Fruit fly (Drosophila melanogaster) whole organism, embryonic: ENCODE data around the gene CG7071.

Experiments used
- Awh ChIP-seq: fragments of 200-800 bp; sonication (Bioruptor generic); IDR thresholded peaks from 2 replicates; pipeline ENCODE4, ENCODE4 v1.3.6; 2022; ENCODE audit warnings: missing biosample characterization, missing genetic modification characterization
- Bdp1 ChIP-seq: fragments of 200-800 bp; sonication (Bioruptor generic); optimal IDR thresholded peaks from 3 replicates; lab custom pipeline; 2016; ENCODE audit warnings: missing biosample characterization, missing genetic modification characterization
- Bgb ChIP-seq: fragments of 200-800 bp; sonication (Bioruptor generic); IDR thresholded peaks from 2 replicates; pipeline ENCODE4 v1.3.6; 2022; ENCODE audit warnings: missing biosample characterization, missing genetic modification characterization; ENCODE audit not compliant: partially characterized antibody
- C15 ChIP-seq: fragments of 200-800 bp; sonication (Bioruptor generic); IDR thresholded peaks from 3 replicates; pipeline ENCODE4 v1.3.6; 2022; ENCODE audit warnings: missing biosample characterization, missing genetic modification characterization
- CG10147 ChIP-seq: fragments of 200-800 bp; sonication (Bioruptor generic); optimal IDR thresholded peaks from 2 replicates; lab custom pipeline; 2019; ENCODE audit warnings: missing biosample characterization, mild to moderate bottlenecking, missing genetic modification characterization, moderate library complexity
- CG10431 ChIP-seq: fragments of 200-800 bp; sonication (Bioruptor generic); optimal IDR thresholded peaks from 3 replicates; lab custom pipeline; 2018; ENCODE audit warnings: missing biosample characterization, mild to moderate bottlenecking, missing genetic modification characterization
- CG10462 ChIP-seq: fragments of 200-800 bp; sonication (Bioruptor generic); optimal IDR thresholded peaks from 2 replicates; lab custom pipeline; 2016; ENCODE audit warnings: missing biosample characterization, missing genetic modification characterization
- CG12104 ChIP-seq: fragments of 200-800 bp; sonication (Bioruptor generic); optimal IDR thresholded peaks from 3 replicates; lab custom pipeline; 2016; ENCODE audit warnings: missing biosample characterization, missing genetic modification characterization
- CG12391 ChIP-seq: fragments of 200-800 bp; sonication (Bioruptor generic); optimal IDR thresholded peaks from 3 replicates; lab custom pipeline; 2018; ENCODE audit warnings: missing biosample characterization, mild to moderate bottlenecking, missing genetic modification characterization, moderate library complexity
- CG14710 ChIP-seq: fragments of 200-800 bp; sonication (Bioruptor generic); optimal IDR thresholded peaks from 3 replicates; lab custom pipeline; 2019; ENCODE audit warnings: missing biosample characterization, mild to moderate bottlenecking, missing genetic modification characterization, moderate library complexity
- CG14860 ChIP-seq: fragments of 200-800 bp; sonication (Bioruptor generic); IDR thresholded peaks from 3 replicates; pipeline ENCODE4 v1.3.6; 2022; ENCODE audit warnings: missing biosample characterization, missing genetic modification characterization; ENCODE audit not compliant: partially characterized antibody
- CG1602 ChIP-seq: fragments of 200-800 bp; sonication (Bioruptor generic); optimal IDR thresholded peaks from 3 replicates; lab custom pipeline; 2016; ENCODE audit warnings: missing biosample characterization, missing genetic modification characterization
- CG17359 ChIP-seq: fragments of 200-800 bp; sonication (Bioruptor generic); optimal IDR thresholded peaks from 3 replicates; lab custom pipeline; 2018; ENCODE audit warnings: missing biosample characterization, mild to moderate bottlenecking, missing genetic modification characterization, moderate library complexity
- CG2116 ChIP-seq: fragments of 200-800 bp; sonication (Bioruptor generic); optimal IDR thresholded peaks from 3 replicates; lab custom pipeline; 2018; ENCODE audit warnings: missing biosample characterization, mild to moderate bottlenecking, missing genetic modification characterization
- CG2129 ChIP-seq: fragments of 200-800 bp; sonication (Bioruptor generic); IDR thresholded peaks from 2 replicates; pipeline ENCODE4 v1.3.6; 2022; ENCODE audit warnings: missing biosample characterization, missing genetic modification characterization; ENCODE audit not compliant: partially characterized antibody
- CG5180 ChIP-seq: fragments of 200-800 bp; sonication (Bioruptor generic); optimal IDR thresholded peaks from 3 replicates; lab custom pipeline; 2017; ENCODE audit warnings: missing biosample characterization, missing genetic modification characterization, mild to moderate bottlenecking, moderate library complexity, missing genetic modification reagents
- CG6654 ChIP-seq: fragments of 200-800 bp; sonication (Bioruptor generic); optimal IDR thresholded peaks from 2 replicates; lab custom pipeline; 2017; ENCODE audit warnings: missing biosample characterization, mild to moderate bottlenecking, missing genetic modification characterization
- CG6791 ChIP-seq: fragments of 200-800 bp; sonication (Bioruptor generic); IDR thresholded peaks from 3 replicates; pipeline ENCODE4 v1.3.6; 2022; ENCODE audit warnings: missing biosample characterization, missing genetic modification characterization; ENCODE audit not compliant: partially characterized antibody
- CG7372 ChIP-seq: fragments of 200-800 bp; sonication (Bioruptor generic); IDR thresholded peaks from 2 replicates; pipeline ENCODE4 v1.3.6; 2022; ENCODE audit warnings: missing biosample characterization, missing genetic modification characterization
- CG7745 ChIP-seq: fragments of 200-800 bp; sonication (Bioruptor generic); optimal IDR thresholded peaks from 2 replicates; lab custom pipeline; 2018; ENCODE audit warnings: missing biosample characterization, mild to moderate bottlenecking, missing genetic modification characterization, moderate library complexity
- CG8290 ChIP-seq, 3 experiments: fragments of 200-800 bp; sonication (Bioruptor generic); optimal IDR thresholded peaks; 2 replicates each; lab custom pipeline; 2016 to 2019; ENCODE audit warnings: missing biosample characterization in 3 of 3, missing genetic modification characterization in 3 of 3, mild to moderate bottlenecking in 2 of 3, moderate library complexity in 1 of 3
- Dfd ChIP-seq, 2 experiments: fragments of >200 bp; optimal IDR thresholded peaks; 2 replicates each; lab custom pipeline; 2017; ENCODE audit warnings: missing biosample characterization in 2 of 2, missing genetic modification characterization in 2 of 2
- ERR ChIP-seq: fragments of 200-800 bp; sonication (Bioruptor generic); optimal IDR thresholded peaks from 2 replicates; lab custom pipeline; 2016; ENCODE audit warnings: missing biosample characterization, missing genetic modification characterization
- HmgZ ChIP-seq: fragments of 200-800 bp; sonication (Bioruptor generic); optimal IDR thresholded peaks from 2 replicates; lab custom pipeline; 2018; ENCODE audit warnings: missing biosample characterization, mild to moderate bottlenecking, missing genetic modification characterization
- Med ChIP-seq: fragments of 200-800 bp; sonication (Bioruptor generic); peaks from one replicate; lab custom pipeline; 2016; ENCODE audit warnings: missing biosample characterization, missing genetic modification characterization, mild to moderate bottlenecking, inconsistent platforms, moderate library complexity
- Mrtf ChIP-seq: fragments of 200-800 bp; sonication (Bioruptor generic); IDR thresholded peaks from 3 replicates; pipeline ENCODE4 v1.3.6; 2022; ENCODE audit warnings: missing biosample characterization, missing genetic modification characterization
- Nf-YA ChIP-seq: fragments of 200-800 bp; sonication (Bioruptor generic); IDR thresholded peaks from 2 replicates; pipeline ENCODE4 v1.3.6; 2022; ENCODE audit warnings: missing biosample characterization, missing genetic modification characterization
- Opbp ChIP-seq: fragments of 200-800 bp; sonication (Bioruptor generic); IDR thresholded peaks from 3 replicates; pipeline ENCODE4 v1.3.6; 2022; ENCODE audit warnings: missing biosample characterization, missing genetic modification characterization; ENCODE audit not compliant: partially characterized antibody
- Scr ChIP-seq: fragments of 200-800 bp; sonication (Bioruptor generic); IDR thresholded peaks from 2 replicates; pipeline ENCODE4 v1.3.6; 2022; ENCODE audit warnings: missing biosample characterization, missing genetic modification characterization; ENCODE audit not compliant: partially characterized antibody
- Tbp ChIP-seq: fragments of >200 bp; optimal IDR thresholded peaks from 2 replicates; lab custom pipeline; 2018; ENCODE audit warnings: missing biosample characterization, missing genetic modification characterization
- ash1 ChIP-seq: fragments of 200-800 bp; sonication (Bioruptor generic); optimal IDR thresholded peaks from 2 replicates; lab custom pipeline; 2018; ENCODE audit warnings: missing biosample characterization, mild to moderate bottlenecking, missing genetic modification characterization
- bbx ChIP-seq: fragments of 200-800 bp; sonication (Bioruptor generic); IDR thresholded peaks from 2 replicates; pipeline ENCODE4 v1.3.6; 2022; ENCODE audit warnings: missing biosample characterization, missing genetic modification characterization; ENCODE audit not compliant: partially characterized antibody
- bcd ChIP-seq: fragments of 200-800 bp; sonication (Bioruptor generic); optimal IDR thresholded peaks from 2 replicates; lab custom pipeline; 2017; ENCODE audit warnings: missing biosample characterization, mild to moderate bottlenecking, missing genetic modification characterization
- cato ChIP-seq: fragments of 200-800 bp; sonication (Bioruptor generic); optimal IDR thresholded peaks from 2 replicates; lab custom pipeline; 2016; ENCODE audit warnings: missing biosample characterization, missing genetic modification characterization, borderline replicate concordance
- exex ChIP-seq: fragments of 200-800 bp; sonication (Bioruptor generic); optimal IDR thresholded peaks from 4 replicates; lab custom pipeline; 2018; ENCODE audit warnings: missing biosample characterization, mild to moderate bottlenecking, missing genetic modification characterization, moderate library complexity
- ftz-f1 ChIP-seq: fragments of 200-800 bp; sonication (Bioruptor generic); optimal IDR thresholded peaks from 2 replicates; lab custom pipeline; 2016; ENCODE audit warnings: missing biosample characterization, missing genetic modification characterization
- ham ChIP-seq: fragments of 200-800 bp; sonication (Bioruptor generic); IDR thresholded peaks from 2 replicates; pipeline ENCODE4 v1.3.6; 2022; ENCODE audit warnings: missing biosample characterization, missing genetic modification characterization
- hkb ChIP-seq, 2 experiments: fragments of 200-800 bp in 1 of 2; fragments of >200 bp in 1 of 2; sonication (Bioruptor generic) in 1 of 2; IDR thresholded peaks in 1 of 2; optimal IDR thresholded peaks in 1 of 2; 2 replicates each; pipeline versions ENCODE4 v1.3.6 to Lab custom; 2017 to 2022; ENCODE audit warnings: missing biosample characterization in 1 of 2, missing genetic modification characterization in 1 of 2
- inv ChIP-seq: fragments of 200-800 bp; sonication (Bioruptor generic); IDR thresholded peaks from 2 replicates; pipeline ENCODE4 v1.3.6; 2022; ENCODE audit warnings: missing biosample characterization, missing genetic modification characterization; ENCODE audit not compliant: partially characterized antibody
- ken ChIP-seq: fragments of 200-800 bp; sonication (Bioruptor generic); IDR thresholded peaks from 3 replicates; pipeline ENCODE4 v1.3.6; 2022; ENCODE audit warnings: missing biosample characterization, missing genetic modification characterization
- knrl ChIP-seq: fragments of 200-800 bp; sonication (Bioruptor generic); IDR thresholded peaks from 3 replicates; pipeline ENCODE4 v1.3.6; 2022; ENCODE audit warnings: missing biosample characterization, missing genetic modification characterization; ENCODE audit not compliant: partially characterized antibody
- lola ChIP-seq, 3 experiments: fragments of >200 bp in 2 of 3; fragments of 200-800 bp in 1 of 3; sonication (Bioruptor generic) in 1 of 3; optimal IDR thresholded peaks; 2 replicates each; lab custom pipeline; 2017 to 2019; ENCODE audit warnings: missing biosample characterization in 3 of 3, missing genetic modification characterization in 3 of 3, mild to moderate bottlenecking in 1 of 3, moderate library complexity in 1 of 3
- odd ChIP-seq: fragments of 200-800 bp; sonication (Bioruptor generic); optimal IDR thresholded peaks from 2 replicates; lab custom pipeline; 2017; ENCODE audit warnings: missing biosample characterization, mild to moderate bottlenecking, missing genetic modification characterization
- p53 ChIP-seq: fragments of 200-800 bp; sonication (Bioruptor generic); optimal IDR thresholded peaks from 2 replicates; lab custom pipeline; 2016; ENCODE audit warnings: missing biosample characterization, missing genetic modification characterization
- sens ChIP-seq: fragments of 200-800 bp; sonication (Bioruptor generic); peaks from one replicate; lab custom pipeline; 2016; ENCODE audit warnings: missing biosample characterization, missing genetic modification characterization
- sim ChIP-seq: fragments of 200-800 bp; sonication (Bioruptor generic); IDR thresholded peaks from 2 replicates; pipeline ENCODE4 v1.3.6; 2022; ENCODE audit warnings: missing biosample characterization, missing genetic modification characterization
- slou ChIP-seq: fragments of 200-800 bp; sonication (Bioruptor generic); optimal IDR thresholded peaks from 3 replicates; lab custom pipeline; 2016; ENCODE audit warnings: missing biosample characterization, missing genetic modification characterization
- sob ChIP-seq: fragments of 200-800 bp; sonication (Bioruptor generic); IDR thresholded peaks from 2 replicates; pipeline ENCODE4 v1.3.6; 2022; ENCODE audit warnings: missing biosample characterization, missing genetic modification characterization

Gene CG7071

dm6 chr3R:22397068-22397700 is 34.8 kb downstream of the CG7071 start (continued):
- peak; percentile 83 for TF ChIP-seq bbx (GFP tag; lab: Robert Waterston, UW)
- TF ChIP-seq CG2116 (GFP tag; lab: Kevin White, UChicago): peak; percentile 7
- peak; percentile 67 for TF ChIP-seq knrl (GFP tag; lab: Robert Waterston, UW)
- TF ChIP-seq odd (GFP tag; lab: Kevin White, UChicago): no peak
- TF ChIP-seq Tbp (GFP tag; lab: Kevin White, UChicago): no peak
- TF ChIP-seq C15: no peak
- no peak for TF ChIP-seq CG17359 (tag; lab: Kevin White, UChicago)
- peak; percentile 92 for TF ChIP-seq Opbp
- TF ChIP-seq lola (GFP tag; optimal IDR thresholded peaks at IDR 0.05; lab: Kevin White, UChicago): no peak
- peak; percentile 87 for TF ChIP-seq Bgb
- peak; percentile 84 for TF ChIP-seq ftz-f1 (GFP tag; lab: Kevin White, UChicago)
- TF ChIP-seq ken: no peak
- no peak for TF ChIP-seq slou (GFP tag; lab: Kevin White, UChicago)
- no peak for TF ChIP-seq ash1
- peak; percentile 21 for TF ChIP-seq CG10147 (GFP tag; lab: Kevin White, UChicago)
- TF ChIP-seq ERR (GFP tag; lab: Kevin White, UChicago): no peak
- TF ChIP-seq CG14860 (GFP tag; lab: Robert Waterston, UW): peak; percentile 88
- TF ChIP-seq CG7745 (tag; lab: Kevin White, UChicago): no peak
- TF ChIP-seq bcd (GFP tag; lab: Kevin White, UChicago): no peak
- no peak for TF ChIP-seq sob (GFP tag; lab: Robert Waterston, UW)
- TF ChIP-seq CG6654 (GFP tag; lab: Kevin White, UChicago): no peak
- TF ChIP-seq CG8290 (GFP tag; optimal IDR thresholded peaks at IDR 0.05; lab: Kevin White, UChicago): no peak
- TF ChIP-seq CG8290 (tag; optimal IDR thresholded peaks at IDR 0.05; lab: Kevin White, UChicago): peak in 1 of 2 experiments; percentile 16
- TF ChIP-seq Dfd (GFP tag; optimal IDR thresholded peaks at IDR 0.05; lab: Kevin White, UChicago): peak in 1 of 2 experiments; percentile 93
- peak; percentile 5 for TF ChIP-seq CG14710
- peak; percentile 68 for TF ChIP-seq Scr (GFP tag; lab: Robert Waterston, UW)
- peak; percentile 94 for TF ChIP-seq CG6791 (GFP tag; lab: Robert Waterston, UW)
- TF ChIP-seq HmgZ (tag; lab: Kevin White, UChicago): peak; percentile 37
- peak; percentile 22 for TF ChIP-seq CG12391 (tag; lab: Kevin White, UChicago)
- TF ChIP-seq hkb (optimal IDR thresholded peaks at IDR 0.05; lab: Kevin White, UChicago): peak; percentile 55
- no peak for TF ChIP-seq hkb (GFP tag; IDR thresholded peaks at IDR 0.05; lab: Robert Waterston, UW)
- TF ChIP-seq CG7372: no peak
- TF ChIP-seq Med: peak; percentile 63
- TF ChIP-seq sens (GFP tag; lab: Kevin White, UChicago): peak; percentile 68
- TF ChIP-seq Nf-YA (GFP tag; lab: Robert Waterston, UW): no peak
- TF ChIP-seq Mrtf (GFP tag; lab: Robert Waterston, UW): no peak
- TF ChIP-seq p53 (GFP tag; lab: Kevin White, UChicago): no peak
- TF ChIP-seq inv (GFP tag; lab: Robert Waterston, UW): peak; percentile 44; the same call in 1 of the 2 replicates
- TF ChIP-seq CG1602 (GFP tag; lab: Kevin White, UChicago): no peak
- TF ChIP-seq ham (GFP tag; lab: Robert Waterston, UW): no peak
- TF ChIP-seq Awh (GFP tag; lab: Robert Waterston, UW): no peak
- no peak for TF ChIP-seq CG10462 (GFP tag; lab: Kevin White, UChicago)
- no peak for TF ChIP-seq CG12104 (GFP tag; lab: Kevin White, UChicago)
- peak; percentile 19; the same call in 1 of the 2 replicates for TF ChIP-seq CG2129
- TF ChIP-seq cato (GFP tag; lab: Kevin White, UChicago): no peak
- no peak for TF ChIP-seq sim
- TF ChIP-seq CG10431 (GFP tag; lab: Kevin White, UChicago): peak; percentile 53
- no peak for TF ChIP-seq CG5180 (GFP tag; lab: Kevin White, UChicago)
- peak; percentile 100 for TF ChIP-seq Bdp1 (GFP tag; lab: Kevin White, UChicago)
- TF ChIP-seq exex (tag; lab: Kevin White, UChicago): no peak
